Fruit fly (Drosophila melanogaster): Measurements from ENCODE around the gene CG11951.

Gene CG11951

dm6 chr3R:29257890-29258691 lies 19.6 kb upstream of the CG11951 start:
- TF ChIP-seq ss (GFP tag; optimal IDR thresholded peaks at IDR 0.05) (peak; percentile 10 to 71), CG6163 (GFP tag; IDR thresholded peaks at IDR 0.05) (0 out of 3 replicates have a peak, but pooled peaks have one; percentile 27), dsx (GFP tag; optimal IDR thresholded peaks at IDR 0.05; ENCODE audit: poor library complexity, severe bottlenecking) (peak; percentile 66), fkh (GFP tag; optimal IDR thresholded peaks at IDR 0.05) (no peak), Blimp-1 (GFP tag; optimal IDR thresholded peaks at IDR 0.05) (no peak), CG4318 (GFP tag; optimal IDR thresholded peaks at IDR 0.05) (no peak), CG16779 (tag; optimal IDR thresholded peaks at IDR 0.05) (no peak), Hr39 (GFP tag; optimal IDR thresholded peaks at IDR 0.05) (no peak), CG32006 (GFP tag; optimal IDR thresholded peaks at IDR 0.05) (no peak), CG34406 (GFP tag; optimal IDR thresholded peaks at IDR 0.05) (no peak), CG6808 (GFP tag; optimal IDR thresholded peaks at IDR 0.05) (peak; percentile 35), vri (GFP tag; optimal IDR thresholded peaks at IDR 0.05) (no peak), CG7368 (GFP tag; optimal IDR thresholded peaks at IDR 0.05) (no peak), Eip78C (GFP tag) (peak; percentile 44)

dm6 chr3R:29256811-29257439 lies 18.4 kb upstream of the CG11951 start:
- TF ChIP-seq dac (GFP tag; optimal IDR thresholded peaks at IDR 0.05), result no peak
- TF ChIP-seq CG7368 (GFP tag; optimal IDR thresholded peaks at IDR 0.05), result peak; percentile 63
- TF ChIP-seq net (GFP tag; optimal IDR thresholded peaks at IDR 0.05), result peak; percentile 57
- TF ChIP-seq CG6792 (GFP tag; optimal IDR thresholded peaks at IDR 0.05), result peak; percentile 48
- TF ChIP-seq vri (GFP tag; optimal IDR thresholded peaks at IDR 0.05), result peak; percentile 75
- TF ChIP-seq Gug (GFP tag; IDR thresholded peaks at IDR 0.05), result no peak
- TF ChIP-seq CG8632 (GFP tag; optimal IDR thresholded peaks at IDR 0.05), result peak; percentile 72
- peak; percentile 79 for TF ChIP-seq achi (GFP tag; optimal IDR thresholded peaks at IDR 0.05)
- 0 out of 3 replicates have a peak, but pooled peaks have one; percentile 38 for TF ChIP-seq CG8119 (GFP tag; IDR thresholded peaks at IDR 0.05)
- TF ChIP-seq eg (GFP tag; IDR thresholded peaks at IDR 0.05), result peak; percentile 54; the same call in 1 of the 3 replicates
- TF ChIP-seq CG10669 (GFP tag; optimal IDR thresholded peaks at IDR 0.05), result peak; percentile 86
- peak; percentile 68 for TF ChIP-seq fd59A (GFP tag; optimal IDR thresholded peaks at IDR 0.05)
- peak; percentile 70 for TF ChIP-seq Sox102F (GFP tag; optimal IDR thresholded peaks at IDR 0.05)
- TF ChIP-seq CG11902 (GFP tag; optimal IDR thresholded peaks at IDR 0.05), result peak; percentile 15
- TF ChIP-seq esn (GFP tag; optimal IDR thresholded peaks at IDR 0.05), result peak; percentile 66
- TF ChIP-seq Hr39 (GFP tag; optimal IDR thresholded peaks at IDR 0.05), result peak; percentile 55
- peak; percentile 86 for TF ChIP-seq CG3032 (tag; optimal IDR thresholded peaks at IDR 0.05)
- TF ChIP-seq CG6276 (GFP tag; optimal IDR thresholded peaks at IDR 0.05), result no peak
- no peak for TF ChIP-seq CG6854 (GFP tag; optimal IDR thresholded peaks at IDR 0.05)
- peak; percentile 63 for TF ChIP-seq CG11294 (GFP tag; IDR thresholded peaks at IDR 0.05)
- peak; percentile 61 for TF ChIP-seq cyc (GFP tag; optimal IDR thresholded peaks at IDR 0.05)
- peak; percentile 82 for TF ChIP-seq Sox14 (GFP tag; optimal IDR thresholded peaks at IDR 0.05)
- TF ChIP-seq Hr38 (GFP tag; optimal IDR thresholded peaks at IDR 0.05), result no peak
- TF ChIP-seq OdsH (GFP tag; optimal IDR thresholded peaks at IDR 0.05), result peak; percentile 74
- TF ChIP-seq CG31627 (GFP tag; optimal IDR thresholded peaks at IDR 0.05), result peak; percentile 70
- TF ChIP-seq CG11762 (GFP tag; optimal IDR thresholded peaks at IDR 0.05; ENCODE audit: insufficient read depth), result peak; percentile 58
- TF ChIP-seq CG15336 (GFP tag; IDR thresholded peaks at IDR 0.05), result peak; percentile 25; the same call in 1 of the 2 replicates
- peak; percentile 95 for TF ChIP-seq Eip78C (GFP tag)
- no peak for TF ChIP-seq fkh (GFP tag; optimal IDR thresholded peaks at IDR 0.05)
- TF ChIP-seq Ets96B (tag; optimal IDR thresholded peaks at IDR 0.05), result peak; percentile 87
- TF ChIP-seq CG16779 (tag; optimal IDR thresholded peaks at IDR 0.05), result peak; percentile 11
- peak; percentile 50 for TF ChIP-seq lz (GFP tag; optimal IDR thresholded peaks at IDR 0.05)
- TF ChIP-seq Sox15 (GFP tag; optimal IDR thresholded peaks at IDR 0.05), result peak; percentile 45
- TF ChIP-seq Eip75B (GFP tag; optimal IDR thresholded peaks at IDR 0.05), result peak; percentile 59
- no peak for TF ChIP-seq Eip93F (GFP tag; optimal IDR thresholded peaks at IDR 0.05)
- TF ChIP-seq topi (GFP tag; optimal IDR thresholded peaks at IDR 0.05), result peak; percentile 71
- peak; percentile 72 for TF ChIP-seq CG6163 (GFP tag; IDR thresholded peaks at IDR 0.05)
- peak; percentile 40 for TF ChIP-seq Lpt (GFP tag; optimal IDR thresholded peaks at IDR 0.05)
- TF ChIP-seq CG34406 (GFP tag; optimal IDR thresholded peaks at IDR 0.05), result peak; percentile 68
- TF ChIP-seq CG9139 (GFP tag; optimal IDR thresholded peaks at IDR 0.05), result peak; percentile 7
